Worm (Caenorhabditis elegans) whole organism, young adult: ENCODE results near the gene istr-1.

ENCODE experiments used
- B0336.3 ChIP-seq: fragments of 200-800 bp; sonication (Bioruptor generic); IDR thresholded peaks from 2 replicates; pipeline ENCODE4 v1.3.6; 2022; ENCODE audit warnings: missing genetic modification characterization, missing compliant biosample characterization
- ama-1 ChIP-seq, 3 experiments: fragments of 150-350 bp in 1 of 3; sonication (generic microtip) in 2 of 3; optimal IDR thresholded peaks; 2 replicates each; lab custom pipeline; 2014 to 2018; ENCODE audit warnings: missing biosample characterization in 2 of 3, missing genetic modification characterization in 2 of 3, missing genetic modification reagents in 2 of 3
- hmg-20 ChIP-seq: fragments of 200-800 bp; sonication (Bioruptor generic); IDR thresholded peaks from 2 replicates; pipeline ENCODE4 v1.3.6; 2022; ENCODE audit warnings: missing genetic modification reagents, missing genetic modification characterization, missing compliant biosample characterization
- hrde-1 ChIP-seq: sonication (generic microtip); optimal IDR thresholded peaks from 2 replicates; lab custom pipeline; 2016; ENCODE audit warnings: missing genetic modification characterization, mild to moderate bottlenecking, missing compliant biosample characterization, moderate library complexity, missing genotype, missing genetic modification reagents, borderline replicate concordance
- lsl-1 ChIP-seq: fragments of 200-800 bp; sonication (Bioruptor generic); optimal IDR thresholded peaks from 2 replicates; lab custom pipeline; 2018; ENCODE audit warnings: mild to moderate bottlenecking, missing genetic modification characterization, moderate library complexity, missing compliant biosample characterization
- madf-6 ChIP-seq: fragments of 200-800 bp; sonication (Bioruptor generic); IDR thresholded peaks from 2 replicates; pipeline ENCODE4 v1.3.6; 2022; ENCODE audit warnings: missing genetic modification reagents, missing genetic modification characterization, missing compliant biosample characterization
- snpc-3.4 ChIP-seq: sonication (generic microtip); optimal IDR thresholded peaks from 2 replicates; lab custom pipeline; 2017; ENCODE audit warnings: missing genetic modification characterization, mild to moderate bottlenecking, missing compliant biosample characterization, antibody characterized with exemption, moderate library complexity, missing genotype, missing genetic modification reagents
- unc-130 ChIP-seq: sonication (generic microtip); optimal IDR thresholded peaks from 2 replicates; lab custom pipeline; 2016; ENCODE audit warnings: missing genetic modification reagents, missing genetic modification characterization, missing compliant biosample characterization

- TF ChIP-seq B0336.3 (no peak), hrde-1 (tag; lab: Kevin White, UChicago) (no peak), ama-1 (optimal IDR thresholded peaks at IDR 0.05; lab: Kevin White, UChicago) (no peak), ama-1 (GFP tag; optimal IDR thresholded peaks at IDR 0.05; lab: Kevin White, UChicago) (no peak), snpc-3.4 (no peak), hmg-20 (no peak), lsl-1 (GFP tag; lab: Kevin White, UChicago) (no peak), madf-6 (no peak), unc-130 (GFP tag; lab: Kevin White, UChicago) (no peak)
These were observed 36.0 kb upstream of the istr-1 start, which contains the start of gene W05B10.3 for ce11 chrV:12661619-12662018.
